Worm (Caenorhabditis elegans) whole organism, early embryonic: ENCODE data around the gene chmp-7.

Source experiments
- B0310.2 ChIP-seq: sonication (generic microtip); optimal IDR thresholded peaks from 2 replicates; lab custom pipeline; 2016; ENCODE audit warnings: mild to moderate bottlenecking, missing genetic modification characterization, missing compliant biosample characterization
- F13C5.2 ChIP-seq: sonication (generic microtip); optimal IDR thresholded peaks from 2 replicates; lab custom pipeline; 2017; ENCODE audit warnings: mild to moderate bottlenecking, missing genetic modification characterization, inconsistent platforms, missing compliant biosample characterization
- aly-1 ChIP-seq: sonication (generic microtip); optimal IDR thresholded peaks from 2 replicates; lab custom pipeline; 2016; ENCODE audit warnings: missing genetic modification characterization, missing compliant biosample characterization
- ama-1 ChIP-seq: fragments of 150-350 bp; optimal IDR thresholded peaks from 2 replicates; lab custom pipeline; 2014
- ceh-13 ChIP-seq: fragments of 200-800 bp; sonication (Bioruptor generic); optimal IDR thresholded peaks from 2 replicates; lab custom pipeline; 2018; ENCODE audit warnings: mild to moderate bottlenecking, missing genetic modification characterization, missing compliant biosample characterization
- ceh-36 ChIP-seq: sonication (generic microtip); optimal IDR thresholded peaks from 2 replicates; lab custom pipeline; 2016; ENCODE audit warnings: missing genetic modification characterization, inconsistent platforms, missing compliant biosample characterization
- ets-7 ChIP-seq: sonication (generic microtip); optimal IDR thresholded peaks from 2 replicates; lab custom pipeline; 2016; ENCODE audit warnings: missing genotype, missing genetic modification characterization, missing compliant biosample characterization
- flt-1 ChIP-seq: fragments of 200-800 bp; sonication (Bioruptor generic); IDR thresholded peaks from 2 replicates; pipeline ENCODE4 v1.3.6; 2022; ENCODE audit warnings: missing genetic modification characterization, missing compliant biosample characterization
- hmbx-1 ChIP-seq: sonication (generic microtip); optimal IDR thresholded peaks from 2 replicates; lab custom pipeline; 2016; ENCODE audit warnings: mild to moderate bottlenecking, missing genetic modification characterization, missing compliant biosample characterization
- hmg-4 ChIP-seq: fragments of 200-800 bp; sonication (Bioruptor generic); optimal IDR thresholded peaks from 2 replicates; lab custom pipeline; 2018; ENCODE audit warnings: mild to moderate bottlenecking, missing genetic modification characterization, missing compliant biosample characterization
- hnd-1 ChIP-seq: sonication (generic microtip); optimal IDR thresholded peaks from 2 replicates; lab custom pipeline; 2016; ENCODE audit warnings: missing genetic modification characterization, missing compliant biosample characterization
- pes-1 ChIP-seq: fragments of 200-800 bp; sonication (Bioruptor generic); IDR thresholded peaks from 2 replicates; pipeline ENCODE4 v1.3.6; 2022; ENCODE audit warnings: missing genetic modification reagents, missing genetic modification characterization, missing compliant biosample characterization
- scrt-1 ChIP-seq: fragments of 200-800 bp; sonication (Bioruptor generic); IDR thresholded peaks from 2 replicates; pipeline ENCODE4 v1.3.6; 2022; ENCODE audit warnings: missing genetic modification characterization, missing compliant biosample characterization
- sea-1 ChIP-seq: fragments of 200-800 bp; sonication (Bioruptor generic); conservative IDR thresholded peaks from 2 replicates; pipeline ENCODE4 v1.3.6; 2022; ENCODE audit warnings: missing genetic modification characterization, missing compliant biosample characterization
- tbx-11 ChIP-seq: fragments of 200-800 bp; sonication (Bioruptor generic); IDR thresholded peaks from 2 replicates; pipeline ENCODE4 v1.3.6; 2022; ENCODE audit warnings: missing genetic modification characterization, missing compliant biosample characterization
- tbx-37 ChIP-seq: fragments of 200-800 bp; sonication (Bioruptor generic); conservative IDR thresholded peaks from 2 replicates; pipeline ENCODE4 v1.3.6; 2022; ENCODE audit warnings: missing genetic modification reagents, missing genetic modification characterization, missing compliant biosample characterization
- tra-4 ChIP-seq: sonication (generic microtip); optimal IDR thresholded peaks from 2 replicates; lab custom pipeline; 2017; ENCODE audit warnings: missing genetic modification characterization, missing compliant biosample characterization

chmp-7 gene

DNA sequence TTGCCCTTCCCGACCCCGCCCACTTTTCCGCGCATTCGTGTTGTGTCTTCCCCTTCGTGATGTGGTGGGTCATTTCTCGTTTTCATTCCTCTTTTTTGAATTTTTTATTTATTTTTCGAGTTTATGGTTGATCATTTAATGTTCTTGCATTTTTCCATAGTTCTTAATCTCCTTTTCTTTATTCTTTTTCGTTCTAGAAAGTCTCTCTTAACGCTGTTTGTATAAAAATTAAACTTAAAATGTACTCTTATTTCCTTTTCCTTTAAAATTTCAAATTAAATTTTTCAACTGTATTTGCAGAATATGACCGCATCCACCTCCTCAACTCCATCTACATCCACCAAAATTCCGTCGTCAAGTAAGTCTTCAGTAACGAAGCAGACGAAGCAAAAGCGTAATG lies 31.5 kb downstream of the chmp-7 start, which contains the start of gene hlh-3:
TSS of gene hlh-3 (plus strand) at position 301 of the 400 bp plus-strand sequence.
- TF ChIP-seq ceh-13 (GFP tag; lab: Kevin White, UChicago) = no peak
- TF ChIP-seq F13C5.2 (tag; lab: Kevin White, UChicago) = no peak
- no peak for TF ChIP-seq flt-1
- no peak for TF ChIP-seq pes-1

ce11 chrII:9092910-9093309 lies 38.1 kb downstream of the chmp-7 start:
- TF ChIP-seq pes-1 (no peak), ets-7 (tag; lab: Kevin White, UChicago) (no peak), scrt-1 (GFP tag; lab: Robert Waterston, UW) (no peak), hmg-4 (no peak), tbx-11 (GFP tag; lab: Robert Waterston, UW) (no peak), B0310.2 (no peak), hnd-1 (tag; lab: Kevin White, UChicago) (no peak), hmbx-1 (tag; lab: Kevin White, UChicago) (no peak)

ce11 chrII:9093584-9093983 lies 38.8 kb downstream of the chmp-7 start, which contains the start of gene C07H4.1:
Gene C07H4.1, minus strand, starts transcription at chrII:9093684.
- TF ChIP-seq aly-1 (no peak), scrt-1 (GFP tag; lab: Robert Waterston, UW) (no peak), tbx-37 (no peak), F13C5.2 (tag; lab: Kevin White, UChicago) (no peak), flt-1 (no peak), ama-1 (lab: Kevin White, UChicago) (no peak), ceh-36 (tag; lab: Kevin White, UChicago) (no peak), tbx-11 (GFP tag; lab: Robert Waterston, UW) (no peak), tra-4 (tag; lab: Kevin White, UChicago) (no peak), ceh-13 (GFP tag; lab: Kevin White, UChicago) (no peak)

DNA sequence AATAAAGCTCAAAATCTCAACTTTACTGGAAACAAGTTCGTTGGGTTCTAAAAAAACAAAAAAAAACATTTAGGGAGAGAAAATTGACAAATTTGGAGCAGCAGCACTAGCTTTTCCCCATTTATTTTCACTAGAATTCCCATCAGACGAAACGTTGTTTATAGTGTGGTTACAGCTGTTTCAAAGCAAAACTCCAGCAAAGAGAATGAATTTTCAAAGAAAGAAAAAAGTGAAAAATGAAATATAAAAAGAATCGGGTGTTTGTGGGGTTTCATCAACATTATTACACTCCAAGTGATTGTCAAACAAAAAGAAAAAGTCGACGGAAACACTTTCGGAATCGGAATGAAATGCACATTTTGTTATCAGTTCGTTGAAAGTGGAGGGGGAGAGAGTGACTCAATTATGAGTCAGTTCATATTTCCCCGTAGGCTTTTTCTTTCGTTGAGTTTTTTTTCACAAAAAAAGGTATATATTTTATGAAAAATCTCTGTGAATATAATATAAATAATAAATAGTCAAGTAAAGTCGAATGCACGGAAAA lies 39.5 kb downstream of the chmp-7 start:
- TF ChIP-seq hmg-4 (no peak), sea-1 (GFP tag; lab: Robert Waterston, UW) (no peak), hnd-1 (tag; lab: Kevin White, UChicago) (no peak), tra-4 (tag; lab: Kevin White, UChicago) (no peak), ceh-36 (tag; lab: Kevin White, UChicago) (no peak), F13C5.2 (tag; lab: Kevin White, UChicago) (no peak), ets-7 (tag; lab: Kevin White, UChicago) (no peak), hmbx-1 (tag; lab: Kevin White, UChicago) (no peak), scrt-1 (GFP tag; lab: Robert Waterston, UW) (no peak), ama-1 (lab: Kevin White, UChicago) (no peak), pes-1 (no peak)

DNA sequence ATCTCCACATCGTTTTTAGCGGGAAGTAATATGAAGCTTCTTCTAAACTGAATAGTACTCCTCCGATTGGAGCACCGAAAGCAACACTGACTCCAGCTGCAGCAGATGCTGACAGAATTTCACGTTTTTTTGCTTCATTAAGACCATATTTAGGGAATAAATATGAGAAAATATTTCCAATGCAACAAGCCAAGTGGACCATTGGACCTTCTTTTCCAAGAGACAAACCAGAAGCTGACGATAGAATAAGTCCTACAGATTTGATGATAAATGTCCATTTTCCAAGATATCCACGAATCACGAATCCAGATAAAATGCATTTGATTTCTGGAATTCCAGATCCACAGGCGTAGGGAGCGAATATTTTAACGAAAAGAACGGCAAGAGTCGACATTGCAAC lies 42.5 kb downstream of the chmp-7 start:
- no peak for TF ChIP-seq tra-4 (tag; lab: Kevin White, UChicago)

DNA sequence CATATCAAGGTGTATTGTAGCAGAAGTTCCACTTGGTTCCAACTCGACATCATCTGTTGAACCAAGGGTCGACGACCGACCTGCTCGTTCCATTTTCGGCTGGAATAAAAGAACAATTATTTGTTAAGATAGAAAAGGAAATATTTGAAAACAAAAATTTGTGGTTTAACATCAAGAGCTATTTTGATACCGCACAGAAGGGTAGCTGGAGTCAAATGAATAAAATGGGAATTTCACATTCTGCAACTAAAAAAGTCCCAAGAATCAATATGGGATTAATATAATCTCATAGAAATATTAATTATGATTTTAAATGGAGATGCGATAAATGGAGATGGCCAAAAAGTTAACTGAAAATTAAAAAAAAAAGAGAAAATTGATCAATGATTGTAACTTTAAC lies 43.7 kb downstream of the chmp-7 start, which contains the start of gene clh-5:
TSS of gene clh-5 (minus strand) at position 101 of the 400 bp plus-strand sequence.
- TF ChIP-seq tbx-11 (GFP tag; lab: Robert Waterston, UW) (no peak), hnd-1 (tag; lab: Kevin White, UChicago) (no peak), hmbx-1 (tag; lab: Kevin White, UChicago) (no peak), scrt-1 (GFP tag; lab: Robert Waterston, UW) (no peak), B0310.2 (no peak), sea-1 (GFP tag; lab: Robert Waterston, UW) (no peak), pes-1 (no peak), ceh-13 (GFP tag; lab: Kevin White, UChicago) (no peak), aly-1 (no peak), ama-1 (lab: Kevin White, UChicago) (no peak), ets-7 (tag; lab: Kevin White, UChicago) (no peak)

DNA sequence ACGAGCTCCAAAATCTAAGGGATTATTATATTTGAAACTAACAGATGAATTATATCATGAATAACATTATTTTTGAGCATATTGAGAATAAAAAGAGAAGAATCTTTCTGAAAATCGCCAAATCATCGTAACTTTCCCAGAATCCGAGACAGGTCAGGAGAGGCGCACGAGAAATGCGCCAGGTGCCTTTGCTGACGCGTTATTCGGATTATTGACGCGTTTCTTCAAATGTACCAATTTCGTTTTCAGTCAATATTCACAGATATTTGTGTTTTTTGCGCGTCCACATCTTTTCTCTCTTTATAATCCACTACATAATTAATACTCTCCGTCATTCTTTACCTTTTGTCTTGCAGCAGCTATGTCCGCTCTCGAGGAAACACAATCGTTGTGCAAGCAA lies 44.2 kb downstream of the chmp-7 start, which contains the start of gene T24H10.1:
TSS of gene T24H10.1 (plus strand) at position 355 of the 400 bp plus-strand sequence.
- no peak for TF ChIP-seq pes-1
- no peak for TF ChIP-seq hmg-4
- no peak for TF ChIP-seq tra-4 (tag; lab: Kevin White, UChicago)
- no peak for TF ChIP-seq tbx-37
- no peak for TF ChIP-seq ceh-13 (GFP tag; lab: Kevin White, UChicago)
- no peak for TF ChIP-seq sea-1 (GFP tag; lab: Robert Waterston, UW)
- peak; percentile 33 for TF ChIP-seq ceh-36 (tag; lab: Kevin White, UChicago)
- peak; percentile 57 for TF ChIP-seq F13C5.2 (tag; lab: Kevin White, UChicago)

- TF ChIP-seq ama-1 (lab: Kevin White, UChicago) (no peak), B0310.2 (no peak), ets-7 (tag; lab: Kevin White, UChicago) (no peak), pes-1 (no peak), ceh-36 (tag; lab: Kevin White, UChicago) (no peak), scrt-1 (GFP tag; lab: Robert Waterston, UW) (no peak), tra-4 (tag; lab: Kevin White, UChicago) (no peak), hnd-1 (tag; lab: Kevin White, UChicago) (no peak), sea-1 (GFP tag; lab: Robert Waterston, UW) (no peak), flt-1 (no peak), aly-1 (no peak), tbx-37 (no peak), hmbx-1 (tag; lab: Kevin White, UChicago) (no peak), tbx-11 (GFP tag; lab: Robert Waterston, UW) (no peak), F13C5.2 (tag; lab: Kevin White, UChicago) (no peak)
Observed at ce11 chrII:9100798-9101197, 46.0 kb downstream of the chmp-7 start, which contains the start of gene T24H10.5. Gene T24H10.5, plus strand, starts transcription at chrII:9101098.
